Fruit fly (Drosophila melanogaster): Measurements from ENCODE around the gene lsn.

dm6 chr3R:21827453-21828039 lies 37.4 kb upstream of the lsn start:
- TF ChIP-seq Abd-B (GFP tag; optimal IDR thresholded peaks at IDR 0.05) = no peak
- no peak for TF ChIP-seq Antp (GFP tag; optimal IDR thresholded peaks at IDR 0.05)
- no peak for TF ChIP-seq CG2116 (GFP tag; optimal IDR thresholded peaks at IDR 0.05)
- no peak for TF ChIP-seq CG14014 (GFP tag; IDR thresholded peaks at IDR 0.05)
- TF ChIP-seq MBD-R2 (GFP tag; IDR thresholded peaks at IDR 0.05) = no peak
- TF ChIP-seq CG7357 (GFP tag; IDR thresholded peaks at IDR 0.05) = no peak
- TF ChIP-seq CG11560 (tag; IDR thresholded peaks at IDR 0.05) = no peak
